Worm (Caenorhabditis elegans) whole organism, young adult: Measurements from ENCODE around the gene srbc-23.

Experiments
- B0019.2 ChIP-seq: fragments of 200-800 bp; sonication (Bioruptor generic); conservative IDR thresholded peaks from 2 replicates; pipeline ENCODE4 v1.3.6; 2022; ENCODE audit warnings: missing genetic modification reagents, missing genetic modification characterization, missing compliant biosample characterization
- B0336.3 ChIP-seq: fragments of 200-800 bp; sonication (Bioruptor generic); IDR thresholded peaks from 2 replicates; pipeline ENCODE4 v1.3.6; 2022; ENCODE audit warnings: missing genetic modification characterization, missing compliant biosample characterization
- C06A6.2 ChIP-seq: fragments of 200-800 bp; sonication (Bioruptor generic); conservative IDR thresholded peaks from 2 replicates; pipeline ENCODE4 v1.3.6; 2022; ENCODE audit warnings: missing genetic modification characterization, missing compliant biosample characterization
- D2030.7 ChIP-seq: fragments of 200-800 bp; sonication (Bioruptor generic); IDR thresholded peaks from 2 replicates; pipeline ENCODE4 v1.3.6; 2022; ENCODE audit warnings: missing genetic modification reagents, missing genetic modification characterization, missing compliant biosample characterization
- F10E7.11 ChIP-seq: sonication (generic microtip); optimal IDR thresholded peaks from 2 replicates; lab custom pipeline; 2017; ENCODE audit warnings: mild to moderate bottlenecking, missing genetic modification characterization, moderate library complexity, missing compliant biosample characterization
- F22D6.2 ChIP-seq: sonication (generic microtip); optimal IDR thresholded peaks from 2 replicates; lab custom pipeline; 2016; ENCODE audit warnings: mild to moderate bottlenecking, missing genetic modification characterization, missing compliant biosample characterization
- F37B4.10 ChIP-seq: fragments of 200-800 bp; sonication (Bioruptor generic); IDR thresholded peaks from 2 replicates; pipeline ENCODE4 v1.3.6; 2022; ENCODE audit warnings: missing genetic modification characterization, missing compliant biosample characterization
- F55B11.4 ChIP-seq: sonication (generic microtip); optimal IDR thresholded peaks from 2 replicates; lab custom pipeline; 2016; ENCODE audit warnings: missing compliant biosample characterization, missing genetic modification characterization, borderline replicate concordance; ENCODE audit not compliant: insufficient read depth
- F57C9.4 ChIP-seq: sonication (generic microtip); optimal IDR thresholded peaks from 2 replicates; lab custom pipeline; 2017; ENCODE audit warnings: mild to moderate bottlenecking, missing genetic modification characterization, missing compliant biosample characterization
- K11D2.4 ChIP-seq: fragments of 200-800 bp; sonication (Bioruptor generic); IDR thresholded peaks from 2 replicates; pipeline ENCODE4 v1.3.6; 2022; ENCODE audit warnings: missing genetic modification reagents, missing genetic modification characterization, missing compliant biosample characterization
- K12H6.12 ChIP-seq: fragments of 200-800 bp; sonication (Bioruptor generic); optimal IDR thresholded peaks from 2 replicates; lab custom pipeline; 2018; ENCODE audit warnings: mild to moderate bottlenecking, missing genetic modification characterization, missing compliant biosample characterization
- Y79H2A.3 ChIP-seq: fragments of 200-800 bp; sonication (Bioruptor generic); conservative IDR thresholded peaks from 2 replicates; pipeline ENCODE4 v1.3.6; 2022; ENCODE audit warnings: missing genetic modification reagents, missing genetic modification characterization, missing compliant biosample characterization
- Y95B8A.8 ChIP-seq: fragments of 200-800 bp; sonication (Bioruptor generic); IDR thresholded peaks from 2 replicates; pipeline ENCODE4 v1.3.6; 2022; ENCODE audit warnings: missing genetic modification reagents, missing genetic modification characterization, missing compliant biosample characterization
- ZK185.1 ChIP-seq: sonication (generic microtip); optimal IDR thresholded peaks from 2 replicates; lab custom pipeline; 2016; ENCODE audit warnings: mild to moderate bottlenecking, missing genetic modification characterization, missing compliant biosample characterization; ENCODE audit not compliant: poor library complexity, severe bottlenecking
- aptf-3 ChIP-seq: fragments of 200-800 bp; sonication (Bioruptor generic); IDR thresholded peaks from 2 replicates; pipeline ENCODE4 v1.3.6; 2022; ENCODE audit warnings: missing genetic modification characterization, missing compliant biosample characterization
- atf-7 ChIP-seq: sonication (generic microtip); optimal IDR thresholded peaks from 2 replicates; lab custom pipeline; 2017; ENCODE audit warnings: mild to moderate bottlenecking, missing genetic modification characterization, missing compliant biosample characterization
- bed-2 ChIP-seq: fragments of 200-800 bp; sonication (Bioruptor generic); IDR thresholded peaks from 2 replicates; pipeline ENCODE4 v1.3.6; 2022; ENCODE audit warnings: missing genetic modification reagents, missing genetic modification characterization, missing compliant biosample characterization
- ccch-3 ChIP-seq: fragments of 200-800 bp; sonication (Bioruptor generic); optimal IDR thresholded peaks from 2 replicates; lab custom pipeline; 2018; ENCODE audit warnings: mild to moderate bottlenecking, missing genetic modification characterization, missing compliant biosample characterization
- cebp-1 ChIP-seq, 2 experiments: fragments of 200-800 bp in 1 of 2; sonication (Bioruptor generic) in 1 of 2; sonication (generic microtip) in 1 of 2; IDR thresholded peaks in 1 of 2; optimal IDR thresholded peaks in 1 of 2; 2 replicates each; pipeline versions ENCODE4 v1.3.6 to Lab custom; 2017 to 2022; ENCODE audit warnings: missing compliant biosample characterization in 2 of 2, missing genetic modification characterization in 2 of 2, mild to moderate bottlenecking in 1 of 2, missing genetic modification reagents in 1 of 2, moderate library complexity in 1 of 2
- ceh-27 ChIP-seq: fragments of 200-800 bp; sonication (Bioruptor generic); optimal IDR thresholded peaks from 2 replicates; lab custom pipeline; 2018; ENCODE audit warnings: mild to moderate bottlenecking, missing genetic modification characterization, moderate library complexity, missing compliant biosample characterization
- ceh-58 ChIP-seq: fragments of 200-800 bp; sonication (Bioruptor generic); IDR thresholded peaks from 2 replicates; pipeline ENCODE4 v1.3.6; 2022; ENCODE audit warnings: missing genetic modification characterization, missing compliant biosample characterization
- ceh-91 ChIP-seq: fragments of 200-800 bp; sonication (Bioruptor generic); IDR thresholded peaks from 2 replicates; pipeline ENCODE4 v1.3.6; 2022; ENCODE audit warnings: missing genetic modification reagents, missing genetic modification characterization, missing compliant biosample characterization
- die-1 ChIP-seq: sonication (generic microtip); optimal IDR thresholded peaks from 2 replicates; lab custom pipeline; 2016; ENCODE audit warnings: missing genotype, mild to moderate bottlenecking, missing genetic modification characterization, missing compliant biosample characterization
- dox-1 ChIP-seq: fragments of 200-800 bp; sonication (Bioruptor generic); IDR thresholded peaks from 2 replicates; pipeline ENCODE4 v1.3.6; 2022; ENCODE audit warnings: missing genetic modification reagents, missing genetic modification characterization, missing compliant biosample characterization
- dpff-1 ChIP-seq: sonication (generic microtip); optimal IDR thresholded peaks from 2 replicates; lab custom pipeline; 2017; ENCODE audit warnings: mild to moderate bottlenecking, missing genetic modification characterization, missing compliant biosample characterization
- ets-4 ChIP-seq: fragments of 200-800 bp; sonication (Bioruptor generic); optimal IDR thresholded peaks from 2 replicates; lab custom pipeline; 2018; ENCODE audit warnings: mild to moderate bottlenecking, missing genetic modification characterization, missing compliant biosample characterization
- fkh-3 ChIP-seq: sonication (generic microtip); optimal IDR thresholded peaks from 2 replicates; lab custom pipeline; 2016; ENCODE audit warnings: mild to moderate bottlenecking, missing genetic modification characterization, missing compliant biosample characterization
- gei-17 ChIP-seq: fragments of 200-800 bp; sonication (Bioruptor generic); optimal IDR thresholded peaks from 2 replicates; lab custom pipeline; 2018; ENCODE audit warnings: mild to moderate bottlenecking, missing genetic modification characterization, missing compliant biosample characterization
- hlh-12 ChIP-seq: sonication (generic microtip); optimal IDR thresholded peaks from 2 replicates; lab custom pipeline; 2016; ENCODE audit warnings: missing genetic modification characterization, missing compliant biosample characterization
- hmg-1.2 ChIP-seq: fragments of 200-800 bp; sonication (Bioruptor generic); IDR thresholded peaks from 2 replicates; pipeline ENCODE4 v1.3.6; 2022; ENCODE audit warnings: missing genetic modification reagents, missing genetic modification characterization, missing compliant biosample characterization
- hrde-1 ChIP-seq: sonication (generic microtip); optimal IDR thresholded peaks from 2 replicates; lab custom pipeline; 2016; ENCODE audit warnings: missing genetic modification characterization, mild to moderate bottlenecking, missing compliant biosample characterization, moderate library complexity, missing genotype, missing genetic modification reagents, borderline replicate concordance
- let-526 ChIP-seq: fragments of 200-800 bp; sonication (Bioruptor generic); IDR thresholded peaks from 2 replicates; pipeline ENCODE4 v1.3.6; 2022; ENCODE audit warnings: missing genetic modification reagents, missing genetic modification characterization, missing compliant biosample characterization
- let-607 ChIP-seq, 2 experiments: fragments of 200-800 bp in 1 of 2; sonication (Bioruptor generic) in 1 of 2; sonication (generic microtip) in 1 of 2; optimal IDR thresholded peaks; 2 replicates each; lab custom pipeline; 2016 to 2018; ENCODE audit warnings: mild to moderate bottlenecking in 2 of 2, missing compliant biosample characterization in 2 of 2, missing genetic modification characterization in 2 of 2, moderate library complexity in 2 of 2, missing genotype in 1 of 2
- lin-26 ChIP-seq: fragments of 200-800 bp; sonication (Bioruptor generic); IDR thresholded peaks from 2 replicates; pipeline ENCODE4 v1.3.6; 2022; ENCODE audit warnings: missing genetic modification reagents, missing genetic modification characterization, missing compliant biosample characterization
- lin-54 ChIP-seq: fragments of 200-800 bp; sonication (Bioruptor generic); optimal IDR thresholded peaks from 2 replicates; lab custom pipeline; 2018; ENCODE audit warnings: mild to moderate bottlenecking, missing genetic modification characterization, missing compliant biosample characterization
- madf-3 ChIP-seq: fragments of 200-800 bp; sonication (Bioruptor generic); IDR thresholded peaks from 2 replicates; pipeline ENCODE4 v1.3.6; 2022; ENCODE audit warnings: missing genetic modification reagents, missing genetic modification characterization, missing compliant biosample characterization
- madf-6 ChIP-seq: fragments of 200-800 bp; sonication (Bioruptor generic); IDR thresholded peaks from 2 replicates; pipeline ENCODE4 v1.3.6; 2022; ENCODE audit warnings: missing genetic modification reagents, missing genetic modification characterization, missing compliant biosample characterization
- mel-28 ChIP-seq: sonication (generic microtip); optimal IDR thresholded peaks from 2 replicates; lab custom pipeline; 2016; ENCODE audit warnings: borderline replicate concordance, mild to moderate bottlenecking, missing genetic modification characterization, missing compliant biosample characterization
- nhr-80 ChIP-seq: sonication (generic microtip); optimal IDR thresholded peaks from 2 replicates; lab custom pipeline; 2016; ENCODE audit warnings: missing genetic modification characterization, missing compliant biosample characterization
- pbrm-1 ChIP-seq: fragments of 200-800 bp; sonication (Bioruptor generic); IDR thresholded peaks from 2 replicates; pipeline ENCODE4 v1.3.6; 2022; ENCODE audit warnings: missing genetic modification reagents, missing genetic modification characterization, missing compliant biosample characterization
- repo-1 ChIP-seq: sonication (generic microtip); optimal IDR thresholded peaks from 2 replicates; lab custom pipeline; 2017; ENCODE audit warnings: mild to moderate bottlenecking, missing genetic modification characterization, missing compliant biosample characterization
- rpc-1 ChIP-seq, 2 experiments: fragments of 150-350 bp in 1 of 2; sonication (generic microtip) in 1 of 2; optimal IDR thresholded peaks; 2 replicates each; lab custom pipeline; 2014 to 2018; ENCODE audit warnings: missing biosample characterization in 1 of 2, missing genetic modification characterization in 1 of 2, missing genetic modification reagents in 1 of 2, missing genotype in 1 of 2
- sdz-38 ChIP-seq: sonication (generic microtip); optimal IDR thresholded peaks from 2 replicates; lab custom pipeline; 2016; ENCODE audit warnings: missing genotype, missing genetic modification characterization, missing compliant biosample characterization
- sea-2 ChIP-seq: fragments of 200-800 bp; sonication (Bioruptor generic); IDR thresholded peaks from 2 replicates; pipeline ENCODE4 v1.3.6; 2022; ENCODE audit warnings: missing genetic modification characterization, missing compliant biosample characterization
- tlf-1 ChIP-seq: fragments of 200-800 bp; sonication (Bioruptor generic); optimal IDR thresholded peaks from 2 replicates; lab custom pipeline; 2018; ENCODE audit warnings: mild to moderate bottlenecking, missing genetic modification characterization, missing compliant biosample characterization
- ztf-28 ChIP-seq: fragments of 200-800 bp; sonication (Bioruptor generic); IDR thresholded peaks from 2 replicates; pipeline ENCODE4 v1.3.6; 2022; ENCODE audit warnings: missing genetic modification reagents, missing genetic modification characterization, missing compliant biosample characterization

The srbc-23 gene

ce11 chrV:2174465-2174864 is 21.1 kb downstream of the srbc-23 start:
- TF ChIP-seq gei-17 (GFP tag; lab: Kevin White, UChicago) (no peak), F57C9.4 (tag; lab: Kevin White, UChicago) (no peak), F37B4.10 (GFP tag; lab: Robert Waterston, UW) (no peak), cebp-1 (GFP tag; IDR thresholded peaks at IDR 0.05; lab: Robert Waterston, UW) (no peak), cebp-1 (tag; optimal IDR thresholded peaks at IDR 0.05; lab: Kevin White, UChicago) (no peak), B0019.2 (GFP tag; lab: Robert Waterston, UW) (no peak), repo-1 (tag; lab: Kevin White, UChicago) (no peak), die-1 (tag; lab: Kevin White, UChicago) (no peak), ceh-27 (GFP tag; lab: Kevin White, UChicago) (no peak), nhr-80 (no peak), C06A6.2 (GFP tag; lab: Robert Waterston, UW) (no peak), madf-6 (GFP tag; lab: Robert Waterston, UW) (no peak), bed-2 (no peak), K12H6.12 (tag; lab: Kevin White, UChicago) (no peak), ztf-28 (GFP tag; lab: Robert Waterston, UW) (no peak), aptf-3 (GFP tag; lab: Robert Waterston, UW) (no peak), ceh-91 (GFP tag; lab: Robert Waterston, UW) (no peak), hrde-1 (tag; lab: Kevin White, UChicago) (no peak), tlf-1 (GFP tag; lab: Kevin White, UChicago) (no peak), atf-7 (tag; lab: Kevin White, UChicago) (no peak)

DNA sequence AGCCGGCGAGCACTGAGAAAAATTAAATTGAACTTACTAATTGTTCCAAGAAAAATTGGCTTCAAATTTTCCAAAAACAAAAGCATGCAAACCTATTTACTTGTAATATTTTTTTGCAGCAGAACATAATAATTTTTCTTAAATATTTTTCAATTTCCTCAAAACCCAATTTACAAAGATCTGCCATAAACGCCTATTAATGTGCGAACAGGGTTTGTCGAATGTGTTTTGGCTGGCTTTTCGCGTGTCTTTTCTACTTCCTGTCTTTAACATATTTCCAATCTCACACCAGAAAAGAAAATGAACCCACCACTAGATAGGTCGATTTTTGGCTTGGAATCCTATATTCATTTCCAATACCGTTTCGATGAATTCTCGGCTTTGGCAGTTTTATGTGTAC is 21.9 kb downstream of the srbc-23 start, which contains the start of gene C45H4.18:
TSS of gene C45H4.18 (plus strand) at position 301 of the 400 bp plus-strand sequence.
- TF ChIP-seq hmg-1.2 (GFP tag; lab: Robert Waterston, UW) (no peak), ceh-27 (GFP tag; lab: Kevin White, UChicago) (no peak), gei-17 (GFP tag; lab: Kevin White, UChicago) (no peak), sdz-38 (tag; lab: Kevin White, UChicago) (no peak), mel-28 (tag; lab: Kevin White, UChicago) (no peak), sea-2 (no peak), B0336.3 (GFP tag; lab: Robert Waterston, UW) (no peak), let-607 (tag; optimal IDR thresholded peaks at IDR 0.05; lab: Kevin White, UChicago) (no peak), ceh-58 (GFP tag; lab: Robert Waterston, UW) (no peak), rpc-1 (optimal IDR thresholded peaks at IDR 0.05; lab: Kevin White, UChicago) (no peak), rpc-1 (tag; optimal IDR thresholded peaks at IDR 0.05; lab: Kevin White, UChicago) (no peak), K12H6.12 (tag; lab: Kevin White, UChicago) (no peak), F22D6.2 (tag; lab: Kevin White, UChicago) (no peak), lin-54 (GFP tag; lab: Kevin White, UChicago) (no peak), D2030.7 (GFP tag; lab: Robert Waterston, UW) (no peak), F55B11.4 (tag; lab: Kevin White, UChicago) (no peak), fkh-3 (tag; lab: Kevin White, UChicago) (no peak), madf-3 (GFP tag; lab: Robert Waterston, UW) (no peak), dpff-1 (no peak), Y95B8A.8 (GFP tag; lab: Robert Waterston, UW) (no peak)

- TF ChIP-seq let-526, result no peak
- no peak for TF ChIP-seq dox-1
- no peak for TF ChIP-seq ccch-3
- no peak for TF ChIP-seq ZK185.1 (tag; lab: Kevin White, UChicago)
- no peak for TF ChIP-seq ceh-91 (GFP tag; lab: Robert Waterston, UW)
- TF ChIP-seq pbrm-1 (GFP tag; lab: Robert Waterston, UW), result no peak
- no peak for TF ChIP-seq lin-26
- TF ChIP-seq ets-4, result no peak
- TF ChIP-seq Y79H2A.3 (GFP tag; lab: Robert Waterston, UW), result no peak
- TF ChIP-seq madf-3 (GFP tag; lab: Robert Waterston, UW), result no peak
- no peak for TF ChIP-seq F10E7.11
- TF ChIP-seq hlh-12, result no peak
- TF ChIP-seq K11D2.4 (GFP tag; lab: Robert Waterston, UW), result no peak
These were observed 24.0 kb downstream of the srbc-23 start, which contains the start of gene srbc-17 for ce11 chrV:2177307-2177764. Gene srbc-17 (plus strand): TSS chrV:2177714.
